Worm (Caenorhabditis elegans) whole organism, early embryonic: ENCODE data around the gene mak-1.

ENCODE experiments used
- B0310.2 ChIP-seq: sonication (generic microtip); optimal IDR thresholded peaks from 2 replicates; lab custom pipeline; 2016; ENCODE audit warnings: mild to moderate bottlenecking, missing genetic modification characterization, missing compliant biosample characterization
- F13C5.2 ChIP-seq: sonication (generic microtip); optimal IDR thresholded peaks from 2 replicates; lab custom pipeline; 2017; ENCODE audit warnings: mild to moderate bottlenecking, missing genetic modification characterization, inconsistent platforms, missing compliant biosample characterization
- aly-1 ChIP-seq: sonication (generic microtip); optimal IDR thresholded peaks from 2 replicates; lab custom pipeline; 2016; ENCODE audit warnings: missing genetic modification characterization, missing compliant biosample characterization
- ama-1 ChIP-seq: fragments of 150-350 bp; optimal IDR thresholded peaks from 2 replicates; lab custom pipeline; 2014
- ceh-13 ChIP-seq: fragments of 200-800 bp; sonication (Bioruptor generic); optimal IDR thresholded peaks from 2 replicates; lab custom pipeline; 2018; ENCODE audit warnings: mild to moderate bottlenecking, missing genetic modification characterization, missing compliant biosample characterization
- ets-7 ChIP-seq: sonication (generic microtip); optimal IDR thresholded peaks from 2 replicates; lab custom pipeline; 2016; ENCODE audit warnings: missing genotype, missing genetic modification characterization, missing compliant biosample characterization
- flt-1 ChIP-seq: fragments of 200-800 bp; sonication (Bioruptor generic); IDR thresholded peaks from 2 replicates; pipeline ENCODE4 v1.3.6; 2022; ENCODE audit warnings: missing genetic modification characterization, missing compliant biosample characterization
- hmbx-1 ChIP-seq: sonication (generic microtip); optimal IDR thresholded peaks from 2 replicates; lab custom pipeline; 2016; ENCODE audit warnings: mild to moderate bottlenecking, missing genetic modification characterization, missing compliant biosample characterization
- hmg-4 ChIP-seq: fragments of 200-800 bp; sonication (Bioruptor generic); optimal IDR thresholded peaks from 2 replicates; lab custom pipeline; 2018; ENCODE audit warnings: mild to moderate bottlenecking, missing genetic modification characterization, missing compliant biosample characterization
- hnd-1 ChIP-seq: sonication (generic microtip); optimal IDR thresholded peaks from 2 replicates; lab custom pipeline; 2016; ENCODE audit warnings: missing genetic modification characterization, missing compliant biosample characterization
- scrt-1 ChIP-seq: fragments of 200-800 bp; sonication (Bioruptor generic); IDR thresholded peaks from 2 replicates; pipeline ENCODE4 v1.3.6; 2022; ENCODE audit warnings: missing genetic modification characterization, missing compliant biosample characterization
- sea-1 ChIP-seq: fragments of 200-800 bp; sonication (Bioruptor generic); conservative IDR thresholded peaks from 2 replicates; pipeline ENCODE4 v1.3.6; 2022; ENCODE audit warnings: missing genetic modification characterization, missing compliant biosample characterization
- tbx-11 ChIP-seq: fragments of 200-800 bp; sonication (Bioruptor generic); IDR thresholded peaks from 2 replicates; pipeline ENCODE4 v1.3.6; 2022; ENCODE audit warnings: missing genetic modification characterization, missing compliant biosample characterization
- tbx-37 ChIP-seq: fragments of 200-800 bp; sonication (Bioruptor generic); conservative IDR thresholded peaks from 2 replicates; pipeline ENCODE4 v1.3.6; 2022; ENCODE audit warnings: missing genetic modification reagents, missing genetic modification characterization, missing compliant biosample characterization
- tra-4 ChIP-seq: sonication (generic microtip); optimal IDR thresholded peaks from 2 replicates; lab custom pipeline; 2017; ENCODE audit warnings: missing genetic modification characterization, missing compliant biosample characterization

Gene mak-1

ce11 chrII:8794072-8794471 is 50.2 kb downstream of the mak-1 start, which contains the start of gene F07H5.7:
TSS of gene F07H5.7 (minus strand) at chrII:8794172.
- TF ChIP-seq aly-1 (no peak), flt-1 (GFP tag; lab: Robert Waterston, UW) (no peak), tra-4 (tag; lab: Kevin White, UChicago) (no peak), hmbx-1 (tag; lab: Kevin White, UChicago) (no peak), ama-1 (no peak), sea-1 (GFP tag; lab: Robert Waterston, UW) (no peak), ets-7 (tag; lab: Kevin White, UChicago) (no peak), F13C5.2 (tag; lab: Kevin White, UChicago) (no peak), ceh-13 (GFP tag; lab: Kevin White, UChicago) (no peak), hnd-1 (no peak), hmg-4 (GFP tag; lab: Kevin White, UChicago) (no peak), scrt-1 (GFP tag; lab: Robert Waterston, UW) (no peak), tbx-37 (GFP tag; lab: Robert Waterston, UW) (no peak), B0310.2 (tag; lab: Kevin White, UChicago) (no peak)

- no peak for TF ChIP-seq aly-1
- no peak for TF ChIP-seq ama-1
- TF ChIP-seq sea-1 (GFP tag; lab: Robert Waterston, UW), result no peak
- TF ChIP-seq hmbx-1 (tag; lab: Kevin White, UChicago), result no peak
- no peak for TF ChIP-seq ets-7 (tag; lab: Kevin White, UChicago)
Observed at ce11 chrII:8795227-8795626, 51.4 kb downstream of the mak-1 start.

- TF ChIP-seq ets-7 (tag; lab: Kevin White, UChicago) (no peak), tbx-11 (GFP tag; lab: Robert Waterston, UW) (no peak), hnd-1 (no peak), flt-1 (GFP tag; lab: Robert Waterston, UW) (no peak), B0310.2 (tag; lab: Kevin White, UChicago) (no peak), scrt-1 (GFP tag; lab: Robert Waterston, UW) (no peak), ceh-13 (GFP tag; lab: Kevin White, UChicago) (no peak), tbx-37 (GFP tag; lab: Robert Waterston, UW) (no peak), aly-1 (no peak), tra-4 (tag; lab: Kevin White, UChicago) (no peak), hmg-4 (GFP tag; lab: Kevin White, UChicago) (no peak), F13C5.2 (tag; lab: Kevin White, UChicago) (no peak), hmbx-1 (tag; lab: Kevin White, UChicago) (no peak)
Observed at ce11 chrII:8796391-8796790, 52.5 kb downstream of the mak-1 start.
